Worm (Caenorhabditis elegans): ENCODE results near the gene W07G4.1.

DNA sequence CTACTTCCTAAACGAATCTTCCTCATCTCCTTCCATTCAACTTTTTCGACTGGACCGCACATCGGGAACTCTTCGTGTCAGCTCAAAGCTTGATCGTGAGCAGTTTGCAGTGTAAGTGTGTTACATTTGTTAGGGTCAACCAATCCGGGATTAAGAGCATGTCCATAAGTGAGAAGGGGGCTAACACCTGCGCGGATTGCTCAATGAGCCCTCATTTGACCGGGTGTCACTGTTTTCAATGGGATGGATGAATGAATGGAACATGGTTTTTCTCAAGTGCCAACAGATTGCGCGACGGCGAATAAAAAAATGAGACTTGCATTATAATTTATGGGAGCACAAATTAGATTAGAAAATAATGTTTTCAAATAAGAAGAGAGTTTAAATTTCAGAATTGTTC is 8.0 kb upstream of the W07G4.1 start:
- TF ChIP-seq dao-5 (tag; optimal IDR thresholded peaks at IDR 0.05) (no peak), W03F9.2 (tag; optimal IDR thresholded peaks at IDR 0.05) (no peak), him-1 (tag; optimal IDR thresholded peaks at IDR 0.05) (no peak)

All from whole organism, L4/young adult.